Fruit fly (Drosophila melanogaster) whole organism, embryonic: ENCODE results near the gene PEK.
A peak's percentile ranks its signal among the peaks of the same experiment; 100 is the strongest.

Experiments
- CG15011 ChIP-seq: fragments of 200-800 bp; sonication (Bioruptor generic); optimal IDR thresholded peaks from 3 replicates; lab custom pipeline; 2018; ENCODE audit warnings: missing biosample characterization, mild to moderate bottlenecking, missing genetic modification characterization
- Deaf1 ChIP-seq: fragments of 200-800 bp; optimal IDR thresholded peaks from 3 replicates; lab custom pipeline; 2019; ENCODE audit warnings: missing biosample characterization, mild to moderate bottlenecking, missing genetic modification characterization, moderate library complexity
- Taf1 ChIP-seq: fragments of 200-800 bp; sonication (Bioruptor generic); IDR thresholded peaks from 2 replicates; pipeline ENCODE4 v1.3.6; 2022; ENCODE audit warnings: missing biosample characterization, missing genetic modification characterization
- chn ChIP-seq: fragments of 200-800 bp; sonication (Bioruptor generic); optimal IDR thresholded peaks from 2 replicates; lab custom pipeline; 2016; ENCODE audit warnings: missing biosample characterization, missing genetic modification characterization
- ems ChIP-seq: fragments of 200-800 bp; sonication (Bioruptor generic); optimal IDR thresholded peaks from 3 replicates; lab custom pipeline; 2016; ENCODE audit warnings: missing biosample characterization, missing genetic modification characterization
- kah ChIP-seq: fragments of 200-800 bp; sonication (Bioruptor generic); optimal IDR thresholded peaks from 2 replicates; lab custom pipeline; 2018; ENCODE audit warnings: missing biosample characterization, mild to moderate bottlenecking, missing genetic modification characterization
- kni ChIP-seq: fragments of 200-800 bp; sonication (Bioruptor generic); optimal IDR thresholded peaks from 3 replicates; lab custom pipeline; 2017; ENCODE audit warnings: mild to moderate bottlenecking, missing biosample characterization, missing genetic modification reagents, missing genetic modification characterization
- pros ChIP-seq: fragments of 200-800 bp; sonication (Bioruptor generic); optimal IDR thresholded peaks from 3 replicates; lab custom pipeline; 2019; ENCODE audit warnings: missing biosample characterization, mild to moderate bottlenecking, missing genetic modification characterization, moderate library complexity
- vvl ChIP-seq: fragments of 200-800 bp; sonication (Bioruptor generic); IDR thresholded peaks from 2 replicates; pipeline ENCODE4 v1.3.6; 2022; ENCODE audit warnings: missing biosample characterization, missing genetic modification characterization
- z ChIP-seq: fragments of 200-800 bp; sonication (Bioruptor generic); IDR thresholded peaks from 3 replicates; pipeline ENCODE4 v1.3.6; 2022; ENCODE audit warnings: missing biosample characterization, missing genetic modification characterization

DNA sequence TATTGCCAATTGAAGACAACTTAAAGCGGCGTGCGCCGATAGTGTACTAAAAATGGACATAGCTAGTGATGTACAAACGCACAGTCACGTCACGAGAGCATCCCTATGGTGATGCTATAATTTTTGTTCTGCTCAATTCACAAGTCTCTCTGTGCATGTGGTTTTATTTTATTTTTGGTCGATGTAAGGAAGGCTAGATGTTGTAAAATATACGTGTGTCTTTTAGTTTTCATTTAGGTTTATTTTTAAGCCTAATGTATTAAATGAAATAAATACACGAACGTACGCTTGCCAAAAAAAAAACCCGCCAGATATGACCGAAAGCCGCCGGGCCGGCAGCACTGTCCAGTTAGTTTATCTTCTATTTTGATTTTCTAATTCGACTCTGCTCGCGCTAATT, 10.0 kb upstream of the PEK start, which contains the start of the genes CG45100, HDAC3 and Hcs:
- peak; percentile 42; the same call in 1 of the 2 replicates for TF ChIP-seq vvl (GFP tag; lab: Robert Waterston, UW)
- no peak for TF ChIP-seq kah (GFP tag; lab: Kevin White, UChicago)
- TF ChIP-seq CG15011 (GFP tag; lab: Kevin White, UChicago) = no peak
- TF ChIP-seq pros (GFP tag; lab: Kevin White, UChicago) = no peak
- no peak for TF ChIP-seq kni (GFP tag; lab: Kevin White, UChicago)
- no peak for TF ChIP-seq Deaf1
- TF ChIP-seq z (GFP tag; lab: Robert Waterston, UW) = no peak
- peak; percentile 50 for TF ChIP-seq ems (GFP tag; lab: Kevin White, UChicago)
- no peak for TF ChIP-seq Taf1 (GFP tag; lab: Robert Waterston, UW)
- TF ChIP-seq chn (GFP tag; lab: Kevin White, UChicago) = peak; percentile 38
